Worm (Caenorhabditis elegans) whole organism, L1 larva: ENCODE data around the gene M199.2.
"Not testable (repeated sequence)": the region's sequence is repeated elsewhere in the genome, so short reads cannot be mapped to it uniquely, and the experiment has no call there.

Source experiments
- C34B4.2 ChIP-seq: sonication (generic microtip); optimal IDR thresholded peaks from 2 replicates; lab custom pipeline; 2017; ENCODE audit warnings: mild to moderate bottlenecking, missing genetic modification characterization, missing compliant biosample characterization
- aha-1 ChIP-seq: fragments of 150-350 bp; optimal IDR thresholded peaks from 2 replicates; lab custom pipeline; 2014; ENCODE audit warnings: missing biosample characterization, missing genetic modification characterization
- alr-1 ChIP-seq: fragments of 200-800 bp; sonication (Bioruptor generic); optimal IDR thresholded peaks from 2 replicates; lab custom pipeline; 2018; ENCODE audit warnings: borderline replicate concordance, mild to moderate bottlenecking, missing genetic modification characterization, missing compliant biosample characterization
- blmp-1 ChIP-seq: fragments of 150-350 bp; optimal IDR thresholded peaks from 2 replicates; lab custom pipeline; 2014; ENCODE audit warnings: missing biosample characterization, missing genetic modification characterization
- ceh-8 ChIP-seq: fragments of 200-800 bp; sonication (Bioruptor generic); optimal IDR thresholded peaks from 2 replicates; lab custom pipeline; 2018; ENCODE audit warnings: mild to moderate bottlenecking, missing genetic modification characterization, moderate library complexity, missing compliant biosample characterization
- ceh-82 ChIP-seq, 3 experiments: fragments of 150-350 bp in 1 of 3; sonication (generic microtip) in 2 of 3; optimal IDR thresholded peaks; 2 replicates each; lab custom pipeline; 2014 to 2017; ENCODE audit warnings: missing biosample characterization in 3 of 3, missing genetic modification characterization in 3 of 3
- dpl-1 ChIP-seq, 3 experiments: fragments of 150-350 bp in 2 of 3; sonication (generic microtip) in 1 of 3; optimal IDR thresholded peaks; 2 replicates each; lab custom pipeline; 2014 to 2017; ENCODE audit warnings: missing biosample characterization in 3 of 3, missing genetic modification characterization in 3 of 3, missing genetic modification reagents in 3 of 3
- elt-2 ChIP-seq: sonication (generic microtip); optimal IDR thresholded peaks from 2 replicates; lab custom pipeline; 2016; ENCODE audit warnings: missing genetic modification characterization, mild to moderate bottlenecking, inconsistent platforms, missing compliant biosample characterization, missing genetic modification reagents
- elt-3 ChIP-seq, 6 experiments: fragments of 150-350 bp in 1 of 6; sonication (generic microtip); optimal IDR thresholded peaks; 2 replicates each; lab custom pipeline; 2017 to 2018; ENCODE audit warnings: missing biosample characterization in 6 of 6, missing genetic modification characterization in 6 of 6, inconsistent platforms in 1 of 6
- fkh-10 ChIP-seq: sonication (generic microtip); optimal IDR thresholded peaks from 2 replicates; lab custom pipeline; 2017; ENCODE audit warnings: missing biosample characterization, missing genetic modification reagents, missing genetic modification characterization
- fkh-8 ChIP-seq: sonication (generic microtip); optimal IDR thresholded peaks from 2 replicates; lab custom pipeline; 2016; ENCODE audit warnings: mild to moderate bottlenecking, missing genetic modification characterization, missing compliant biosample characterization
- hlh-4 ChIP-seq: sonication (generic microtip); optimal IDR thresholded peaks from 2 replicates; lab custom pipeline; 2016; ENCODE audit warnings: mild to moderate bottlenecking, missing genetic modification characterization, missing compliant biosample characterization
- jun-1 ChIP-seq: fragments of 150-350 bp; optimal IDR thresholded peaks from 2 replicates; lab custom pipeline; 2014; ENCODE audit warnings: missing biosample characterization, missing genetic modification reagents, missing genetic modification characterization
- lin-14 ChIP-seq: fragments of 200-800 bp; sonication (Bioruptor generic); optimal IDR thresholded peaks from 2 replicates; lab custom pipeline; 2018; ENCODE audit warnings: mild to moderate bottlenecking, missing genetic modification characterization, moderate library complexity, missing compliant biosample characterization
- lin-39 ChIP-seq: fragments of 150-350 bp; optimal IDR thresholded peaks from 2 replicates; lab custom pipeline; 2014; ENCODE audit warnings: missing biosample characterization, missing genetic modification reagents, missing genetic modification characterization
- lsy-2 ChIP-seq, 2 experiments: fragments of 150-350 bp; optimal IDR thresholded peaks; 2 replicates each; lab custom pipeline; 2014; ENCODE audit warnings: missing biosample characterization in 2 of 2, missing genetic modification characterization in 2 of 2
- mab-9 ChIP-seq: fragments of 200-800 bp; sonication (Bioruptor generic); IDR thresholded peaks from 2 replicates; pipeline ENCODE4 v1.3.6; 2022; ENCODE audit warnings: missing genetic modification reagents, missing genetic modification characterization, missing compliant biosample characterization
- mdl-1 ChIP-seq, 2 experiments: fragments of 150-350 bp; optimal IDR thresholded peaks; 2 replicates each; lab custom pipeline; 2014 to 2017; ENCODE audit warnings: missing biosample characterization in 2 of 2, missing genetic modification characterization in 2 of 2, inconsistent platforms in 1 of 2
- nhr-19 ChIP-seq: fragments of 200-800 bp; sonication (Bioruptor generic); conservative IDR thresholded peaks from 2 replicates; pipeline ENCODE4 v1.3.6; 2022; ENCODE audit warnings: missing genetic modification characterization, missing compliant biosample characterization
- nhr-28 ChIP-seq: fragments of 150-350 bp; optimal IDR thresholded peaks from 2 replicates; lab custom pipeline; 2014; ENCODE audit warnings: missing biosample characterization, missing genetic modification characterization
- nhr-47 ChIP-seq: sonication (generic microtip); optimal IDR thresholded peaks from 2 replicates; lab custom pipeline; 2016; ENCODE audit warnings: mild to moderate bottlenecking, missing genetic modification characterization, moderate library complexity, missing compliant biosample characterization
- nhr-90 ChIP-seq: sonication (generic microtip); optimal IDR thresholded peaks from 2 replicates; lab custom pipeline; 2016; ENCODE audit warnings: mild to moderate bottlenecking, missing genetic modification characterization, missing compliant biosample characterization; ENCODE audit not compliant: poor library complexity
- pax-3 ChIP-seq: fragments of 200-800 bp; sonication (Bioruptor generic); optimal IDR thresholded peaks from 2 replicates; lab custom pipeline; 2018; ENCODE audit warnings: mild to moderate bottlenecking, missing genetic modification characterization, moderate library complexity, missing compliant biosample characterization
- snpc-4 ChIP-seq: fragments of 150-350 bp; optimal IDR thresholded peaks from 2 replicates; lab custom pipeline; 2014; ENCODE audit warnings: missing biosample characterization, missing genetic modification characterization
- sptf-1 ChIP-seq: fragments of 150-350 bp; optimal IDR thresholded peaks from 2 replicates; lab custom pipeline; 2014; ENCODE audit warnings: missing biosample characterization, missing genetic modification characterization
- unc-130 ChIP-seq: fragments of 150-350 bp; optimal IDR thresholded peaks from 2 replicates; lab custom pipeline; 2017; ENCODE audit warnings: missing biosample characterization, missing genetic modification characterization, inconsistent platforms
- zip-4 ChIP-seq: fragments of 200-800 bp; sonication (Bioruptor generic); optimal IDR thresholded peaks from 2 replicates; lab custom pipeline; 2018; ENCODE audit warnings: mild to moderate bottlenecking, missing genetic modification characterization, moderate library complexity, missing compliant biosample characterization

Gene M199.2

DNA sequence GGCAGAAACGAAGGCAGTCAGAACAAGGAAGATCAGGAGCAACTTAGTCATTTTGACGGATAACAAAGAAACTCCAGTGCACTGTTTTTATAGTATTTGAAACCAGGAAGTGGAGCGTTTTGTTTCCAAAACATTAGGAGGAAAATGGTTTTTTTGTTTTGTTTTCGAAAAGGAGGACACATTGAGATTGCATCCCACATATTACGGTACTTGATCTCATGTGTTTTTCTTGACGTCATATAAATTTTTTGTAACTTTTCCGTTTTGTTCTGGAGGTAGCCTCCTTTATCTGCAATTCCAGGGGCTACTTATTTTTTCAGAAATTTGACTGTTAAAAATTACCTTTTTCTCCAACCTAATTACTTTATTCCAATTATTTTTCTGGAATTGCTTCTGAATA lies 19.2 kb downstream of the M199.2 start, which contains the start of gene M199.9:
Gene M199.9 (minus strand): TSS at position 101 of the 400 bp plus-strand sequence.
- TF ChIP-seq aha-1 (tag; lab: Kevin White, UChicago) = no peak
- TF ChIP-seq nhr-47 (tag; lab: Kevin White, UChicago) = no peak
- TF ChIP-seq alr-1 (tag; lab: Kevin White, UChicago) = no peak
- TF ChIP-seq C34B4.2 = no peak

DNA sequence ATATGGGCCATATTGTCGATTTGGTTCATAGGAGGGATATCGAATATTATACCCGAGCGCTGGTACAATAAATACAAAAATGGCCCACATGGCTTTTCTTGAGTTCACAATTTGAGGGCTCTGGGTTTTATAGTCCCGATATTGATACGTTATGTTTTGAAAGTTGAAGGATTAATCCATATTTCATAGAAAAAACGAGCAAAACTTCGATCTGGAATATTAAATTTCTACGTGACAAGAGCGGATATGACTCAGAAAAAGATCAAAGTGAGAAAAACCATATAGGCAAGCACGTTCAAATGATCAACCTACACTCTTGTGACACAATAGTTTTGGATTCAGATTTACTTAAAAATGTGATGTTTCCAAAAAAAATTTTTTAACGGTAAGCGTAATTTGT lies 23.1 kb downstream of the M199.2 start, which contains the start of gene col-135:
Gene col-135 (minus strand): TSS at position 101 of the 400 bp plus-strand sequence.
- no peak for TF ChIP-seq fkh-10 (GFP tag; lab: Kevin White, UChicago)
- no peak for TF ChIP-seq nhr-90
- TF ChIP-seq snpc-4 (tag; lab: Kevin White, UChicago) = no peak
- no peak for TF ChIP-seq lsy-2 (tag; optimal IDR thresholded peaks at IDR 0.05; lab: Kevin White, UChicago)
- TF ChIP-seq mab-9 (GFP tag; lab: Robert Waterston, UW) = no peak
- no peak for TF ChIP-seq blmp-1
- TF ChIP-seq sptf-1 (tag; lab: Kevin White, UChicago) = no peak
- TF ChIP-seq lin-39 (tag; lab: Kevin White, UChicago) = no peak

DNA sequence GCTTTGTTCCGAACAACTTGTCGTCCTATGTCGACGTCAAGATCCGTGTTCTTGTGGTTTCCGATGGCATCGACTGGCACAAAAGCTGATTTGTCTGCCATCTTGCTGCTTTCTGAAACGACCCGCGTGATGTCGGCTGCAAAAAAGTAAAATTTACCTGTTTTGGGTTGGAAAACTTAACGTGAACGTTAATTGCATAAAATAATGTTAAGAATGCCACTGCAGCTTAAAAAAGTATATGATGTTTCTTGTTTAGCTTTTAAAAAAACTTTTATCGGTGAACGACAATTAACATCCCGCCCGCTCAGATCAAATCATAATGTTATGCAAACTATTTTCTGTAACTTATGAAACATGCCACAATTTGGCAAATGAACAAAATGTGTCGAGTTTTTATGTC lies 25.3 kb downstream of the M199.2 start, which contains the start of gene M199.8:
Gene M199.8 (minus strand): TSS at position 101 of the 400 bp plus-strand sequence.
- TF ChIP-seq pax-3 (tag; lab: Kevin White, UChicago); lin-39 (tag; lab: Kevin White, UChicago); zip-4: not testable (repeated sequence)

DNA sequence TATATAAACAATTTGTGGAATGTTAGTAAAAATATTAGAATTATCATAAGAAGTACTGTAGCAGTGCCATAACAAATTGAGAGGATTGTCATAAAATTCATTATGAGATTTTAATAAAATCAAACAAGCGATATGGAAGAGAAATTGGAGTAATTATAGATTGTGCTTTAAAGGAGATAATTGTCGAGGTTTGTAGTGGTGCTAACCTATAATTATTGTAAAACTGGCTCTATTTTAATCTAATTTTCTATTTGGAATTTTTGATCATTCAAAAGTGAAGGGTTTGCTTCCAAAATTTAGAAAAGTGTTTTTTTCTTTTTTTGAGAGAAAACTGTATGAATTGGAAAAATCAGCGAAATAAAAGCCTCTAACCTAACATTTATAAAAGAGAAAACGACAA lies 32.3 kb downstream of the M199.2 start, which contains the start of gene srg-51:
Gene srg-51 (minus strand): TSS at position 101 of the 400 bp plus-strand sequence.
- TF ChIP-seq mab-9 (GFP tag; lab: Robert Waterston, UW) (no peak), elt-3 (tag; optimal IDR thresholded peaks at IDR 0.05; lab: Kevin White, UChicago) (no peak), jun-1 (no peak)

DNA sequence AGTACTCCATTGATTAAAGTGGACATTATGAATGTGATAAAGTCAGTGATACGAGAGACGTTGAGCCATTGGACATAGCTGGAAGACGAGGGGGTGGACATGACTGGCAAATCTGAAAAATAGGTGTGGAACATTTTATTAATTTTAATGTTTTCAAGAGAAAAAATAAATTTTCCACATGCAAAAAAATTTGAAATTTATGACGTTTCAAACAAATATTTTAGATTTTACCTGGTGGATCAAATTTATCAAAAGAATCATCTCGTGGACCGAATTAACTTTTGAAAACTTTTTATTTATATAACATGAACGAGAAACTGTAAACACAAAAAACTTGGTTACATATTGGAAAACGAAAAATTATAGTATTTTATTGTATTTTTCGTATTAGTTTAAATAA lies 38.5 kb downstream of the M199.2 start, which contains the start of gene str-78:
Gene str-78 (minus strand): TSS at position 101 of the 400 bp plus-strand sequence.
- no peak for TF ChIP-seq mdl-1 (tag; optimal IDR thresholded peaks at IDR 0.05; lab: Kevin White, UChicago)
- TF ChIP-seq unc-130 (tag; lab: Kevin White, UChicago) = no peak
- TF ChIP-seq fkh-8 (tag; lab: Kevin White, UChicago) = no peak
- TF ChIP-seq hlh-4 (tag; lab: Kevin White, UChicago) = no peak
- TF ChIP-seq nhr-19 (GFP tag; lab: Robert Waterston, UW) = no peak
- no peak for TF ChIP-seq elt-3 (tag; optimal IDR thresholded peaks at IDR 0.05; lab: Kevin White, UChicago)
- no peak for TF ChIP-seq nhr-28 (tag; lab: Kevin White, UChicago)
- no peak for TF ChIP-seq lin-14 (GFP tag; lab: Kevin White, UChicago)
- TF ChIP-seq elt-2 (tag; lab: Kevin White, UChicago) = no peak
- no peak for TF ChIP-seq fkh-10 (GFP tag; lab: Kevin White, UChicago)
- TF ChIP-seq ceh-8 = no peak
- no peak for TF ChIP-seq dpl-1 (GFP tag; optimal IDR thresholded peaks at IDR 0.05; lab: Kevin White, UChicago)
- no peak for TF ChIP-seq ceh-82 (tag; optimal IDR thresholded peaks at IDR 0.05; lab: Kevin White, UChicago)
- no peak for TF ChIP-seq zip-4
